Fruit fly (Drosophila melanogaster): ENCODE measurements around the gene tw.

DNA sequence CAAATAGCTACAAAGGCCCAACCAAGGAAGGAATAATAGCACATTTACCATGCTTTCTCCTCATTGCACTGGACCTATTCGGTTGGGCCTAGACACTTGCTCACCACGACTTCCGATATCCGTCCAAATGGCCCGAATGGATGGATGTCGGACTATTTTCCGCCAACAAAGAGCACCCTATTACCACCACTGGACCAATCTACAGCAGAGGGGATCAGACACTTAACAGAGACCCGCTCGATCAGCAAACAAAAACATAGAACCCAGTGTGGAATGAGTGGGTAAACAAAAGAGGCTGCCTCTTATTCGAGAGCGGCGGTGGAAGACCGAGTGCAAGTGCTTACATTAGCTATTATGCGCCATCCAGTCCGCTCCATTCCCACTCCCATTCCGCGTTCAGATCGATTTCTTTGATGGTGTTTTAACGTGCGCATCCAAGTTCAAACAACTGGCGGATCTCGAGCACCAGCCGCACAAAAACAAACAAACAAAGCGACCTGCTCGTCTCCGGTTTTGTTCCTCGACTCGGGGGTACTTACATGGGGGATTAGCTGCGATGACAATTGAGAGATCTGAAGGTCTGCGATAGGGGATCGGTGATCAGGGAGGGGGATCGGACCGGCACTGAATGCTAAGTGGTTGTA is 15.9 kb upstream of the tw start:
- no peak for TF ChIP-seq CG31627 (GFP tag; optimal IDR thresholded peaks at IDR 0.05)
- no peak for TF ChIP-seq OdsH (GFP tag; optimal IDR thresholded peaks at IDR 0.05)
- no peak for TF ChIP-seq CG8119 (GFP tag; IDR thresholded peaks at IDR 0.05)
- TF ChIP-seq salr (GFP tag; optimal IDR thresholded peaks at IDR 0.05): no peak
- no peak for TF ChIP-seq CG8632 (GFP tag; optimal IDR thresholded peaks at IDR 0.05)
- no peak for TF ChIP-seq CG32006 (GFP tag; optimal IDR thresholded peaks at IDR 0.05)
- no peak for TF ChIP-seq Lpt (GFP tag; optimal IDR thresholded peaks at IDR 0.05)
- TF ChIP-seq Blimp-1 (GFP tag; optimal IDR thresholded peaks at IDR 0.05): no peak
- no peak for TF ChIP-seq CG9139 (GFP tag; optimal IDR thresholded peaks at IDR 0.05)
- no peak for TF ChIP-seq cyc (GFP tag; optimal IDR thresholded peaks at IDR 0.05)
- no peak for TF ChIP-seq CG1621 (tag; optimal IDR thresholded peaks at IDR 0.05)
- no peak for TF ChIP-seq CG6854 (GFP tag; optimal IDR thresholded peaks at IDR 0.05)
- no peak for TF ChIP-seq CG3032 (tag; optimal IDR thresholded peaks at IDR 0.05)
